Fruit fly (Drosophila melanogaster) whole organism, prepupa: ENCODE measurements around the gene Pbgs.

Experiments
- CG10631 ChIP-seq: fragments of 200-800 bp; sonication (Bioruptor generic); optimal IDR thresholded peaks from 2 replicates; lab custom pipeline; 2016; ENCODE audit warnings: missing biosample characterization, missing genetic modification characterization
- CG10669 ChIP-seq: fragments of 200-800 bp; sonication (Bioruptor generic); optimal IDR thresholded peaks from 3 replicates; lab custom pipeline; 2018; ENCODE audit warnings: missing biosample characterization, mild to moderate bottlenecking, missing genetic modification characterization, moderate library complexity
- CG11294 ChIP-seq: fragments of 200-800 bp; sonication (Bioruptor generic); IDR thresholded peaks from 2 replicates; pipeline ENCODE4 v1.3.6; 2022; ENCODE audit warnings: missing biosample characterization, missing genetic modification characterization
- CG11762 ChIP-seq: fragments of 200-800 bp; sonication (Bioruptor generic); optimal IDR thresholded peaks from 3 replicates; lab custom pipeline; 2016; ENCODE audit warnings: missing biosample characterization, missing genetic modification characterization; ENCODE audit not compliant: insufficient read depth
- CG15336 ChIP-seq: fragments of 200-800 bp; sonication (Bioruptor generic); IDR thresholded peaks from 2 replicates; pipeline ENCODE4 v1.3.6; 2022; ENCODE audit warnings: missing biosample characterization, missing genetic modification characterization
- CG16779 ChIP-seq: fragments of 200-800 bp; sonication (Bioruptor generic); optimal IDR thresholded peaks from 3 replicates; lab custom pipeline; 2017; ENCODE audit warnings: missing biosample characterization, mild to moderate bottlenecking, missing genetic modification characterization
- CG3032 ChIP-seq: fragments of 200-800 bp; optimal IDR thresholded peaks from 2 replicates; lab custom pipeline; 2019; ENCODE audit warnings: missing biosample characterization, mild to moderate bottlenecking, missing genetic modification characterization, moderate library complexity
- CG31627 ChIP-seq: fragments of 200-800 bp; sonication (Bioruptor generic); optimal IDR thresholded peaks from 3 replicates; lab custom pipeline; 2016; ENCODE audit warnings: missing biosample characterization, missing genetic modification characterization
- CG32006 ChIP-seq: fragments of 200-800 bp; sonication (Bioruptor generic); optimal IDR thresholded peaks from 3 replicates; lab custom pipeline; 2017; ENCODE audit warnings: missing biosample characterization, mild to moderate bottlenecking, missing genetic modification characterization
- CG34406 ChIP-seq: fragments of 200-800 bp; sonication (Bioruptor generic); optimal IDR thresholded peaks from 3 replicates; lab custom pipeline; 2016; ENCODE audit warnings: missing biosample characterization, missing genetic modification characterization
- CG3919 ChIP-seq: fragments of 200-800 bp; sonication (Bioruptor generic); optimal IDR thresholded peaks from 3 replicates; lab custom pipeline; 2016; ENCODE audit warnings: missing biosample characterization, missing genetic modification characterization
- CG4318 ChIP-seq: fragments of 200-800 bp; sonication (Bioruptor generic); optimal IDR thresholded peaks from 3 replicates; lab custom pipeline; 2017; ENCODE audit warnings: missing biosample characterization, mild to moderate bottlenecking, missing genetic modification characterization
- CG6163 ChIP-seq: fragments of 200-800 bp; sonication (Bioruptor generic); IDR thresholded peaks from 3 replicates; pipeline ENCODE4 v1.3.6; 2022; ENCODE audit warnings: missing biosample characterization, missing genetic modification characterization
- CG6276 ChIP-seq: fragments of 200-800 bp; sonication (Bioruptor generic); optimal IDR thresholded peaks from 2 replicates; lab custom pipeline; 2017; ENCODE audit warnings: missing biosample characterization, mild to moderate bottlenecking, missing genetic modification characterization
- CG6808 ChIP-seq: fragments of 200-800 bp; sonication (Bioruptor generic); optimal IDR thresholded peaks from 3 replicates; lab custom pipeline; 2017; ENCODE audit warnings: missing biosample characterization, missing genetic modification characterization, mild to moderate bottlenecking, moderate library complexity, missing genetic modification reagents
- CG6854 ChIP-seq: fragments of 200-800 bp; sonication (Bioruptor generic); optimal IDR thresholded peaks from 2 replicates; lab custom pipeline; 2017; ENCODE audit warnings: missing biosample characterization, mild to moderate bottlenecking, missing genetic modification characterization
- CG7368 ChIP-seq: fragments of 200-800 bp; sonication (Bioruptor generic); optimal IDR thresholded peaks from 3 replicates; lab custom pipeline; 2016; ENCODE audit warnings: missing biosample characterization, missing genetic modification characterization
- CG8119 ChIP-seq: fragments of 200-800 bp; sonication (Bioruptor generic); IDR thresholded peaks from 3 replicates; pipeline ENCODE4 v1.3.6; 2022; ENCODE audit warnings: missing biosample characterization, missing genetic modification characterization
- CG8319 ChIP-seq: fragments of 200-800 bp; sonication (Bioruptor generic); optimal IDR thresholded peaks from 3 replicates; lab custom pipeline; 2016; ENCODE audit warnings: missing biosample characterization, missing genetic modification characterization
- CG8632 ChIP-seq: fragments of 200-800 bp; sonication (Bioruptor generic); optimal IDR thresholded peaks from 3 replicates; lab custom pipeline; 2016; ENCODE audit warnings: missing biosample characterization, missing genetic modification characterization
- CG9139 ChIP-seq: fragments of 200-800 bp; sonication (Bioruptor generic); optimal IDR thresholded peaks from 3 replicates; lab custom pipeline; 2017; ENCODE audit warnings: missing biosample characterization, mild to moderate bottlenecking, missing genetic modification characterization
- Eip75B ChIP-seq: fragments of 200-800 bp; sonication (Bioruptor generic); optimal IDR thresholded peaks from 3 replicates; lab custom pipeline; 2016; ENCODE audit warnings: missing biosample characterization, missing genetic modification characterization
- Eip78C ChIP-seq: fragments of 200-800 bp; sonication (Bioruptor generic); peaks from one replicate; lab custom pipeline; 2016; ENCODE audit warnings: missing biosample characterization, missing genetic modification characterization
- Eip93F ChIP-seq: fragments of 200-800 bp; sonication (Bioruptor generic); optimal IDR thresholded peaks from 2 replicates; lab custom pipeline; 2016; ENCODE audit warnings: missing biosample characterization, mild to moderate bottlenecking, missing genetic modification characterization
- Ets21C ChIP-seq: fragments of 200-800 bp; sonication (Bioruptor generic); optimal IDR thresholded peaks from 3 replicates; lab custom pipeline; 2016; ENCODE audit warnings: missing biosample characterization, missing genetic modification characterization
- Ets96B ChIP-seq: fragments of 200-800 bp; optimal IDR thresholded peaks from 2 replicates; lab custom pipeline; 2019; ENCODE audit warnings: missing biosample characterization, mild to moderate bottlenecking, missing genetic modification characterization, moderate library complexity
- Gug ChIP-seq: fragments of 200-800 bp; sonication (Bioruptor generic); IDR thresholded peaks from 2 replicates; pipeline ENCODE4 v1.3.6; 2022; ENCODE audit warnings: missing biosample characterization, missing genetic modification characterization
- Hr4 ChIP-seq: fragments of 200-800 bp; sonication (Bioruptor generic); optimal IDR thresholded peaks from 3 replicates; lab custom pipeline; 2016; ENCODE audit warnings: missing biosample characterization, missing genetic modification characterization
- Lpt ChIP-seq: fragments of 200-800 bp; sonication (Bioruptor generic); optimal IDR thresholded peaks from 3 replicates; lab custom pipeline; 2016; ENCODE audit warnings: missing biosample characterization, missing genetic modification characterization
- Met ChIP-seq: fragments of 200-800 bp; sonication (Bioruptor generic); optimal IDR thresholded peaks from 3 replicates; lab custom pipeline; 2016; ENCODE audit warnings: missing biosample characterization, missing genetic modification characterization
- OdsH ChIP-seq: fragments of 200-800 bp; sonication (Bioruptor generic); optimal IDR thresholded peaks from 3 replicates; lab custom pipeline; 2016; ENCODE audit warnings: missing biosample characterization, missing genetic modification characterization
- Smox ChIP-seq: fragments of 200-800 bp; sonication (Bioruptor generic); optimal IDR thresholded peaks from 3 replicates; lab custom pipeline; 2016; ENCODE audit warnings: missing biosample characterization, missing genetic modification characterization
- Sox102F ChIP-seq: fragments of 200-800 bp; sonication (Bioruptor generic); optimal IDR thresholded peaks from 2 replicates; lab custom pipeline; 2016; ENCODE audit warnings: missing biosample characterization, mild to moderate bottlenecking, missing genetic modification characterization
- Sox15 ChIP-seq: fragments of 200-800 bp; sonication (Bioruptor generic); optimal IDR thresholded peaks from 3 replicates; lab custom pipeline; 2016; ENCODE audit warnings: missing biosample characterization, missing genetic modification characterization
- achi ChIP-seq: fragments of 200-800 bp; sonication (Bioruptor generic); optimal IDR thresholded peaks from 3 replicates; lab custom pipeline; 2016; ENCODE audit warnings: missing biosample characterization, missing genetic modification characterization
- acj6 ChIP-seq: fragments of 200-800 bp; sonication (Bioruptor generic); optimal IDR thresholded peaks from 3 replicates; lab custom pipeline; 2016; ENCODE audit warnings: missing biosample characterization, missing genetic modification characterization
- dac ChIP-seq: fragments of 200-800 bp; sonication (Bioruptor generic); optimal IDR thresholded peaks from 2 replicates; lab custom pipeline; 2017; ENCODE audit warnings: missing biosample characterization, mild to moderate bottlenecking, missing genetic modification characterization
- eg ChIP-seq: fragments of 200-800 bp; sonication (Bioruptor generic); IDR thresholded peaks from 3 replicates; pipeline ENCODE4 v1.3.6; 2022; ENCODE audit warnings: missing biosample characterization, missing genetic modification characterization
- esn ChIP-seq: fragments of 200-800 bp; sonication (Bioruptor generic); optimal IDR thresholded peaks from 2 replicates; lab custom pipeline; 2016; ENCODE audit warnings: missing biosample characterization, mild to moderate bottlenecking, missing genetic modification characterization, moderate library complexity
- fd59A ChIP-seq: fragments of 200-800 bp; sonication (Bioruptor generic); optimal IDR thresholded peaks from 2 replicates; lab custom pipeline; 2017; ENCODE audit warnings: missing biosample characterization, mild to moderate bottlenecking, missing genetic modification characterization, missing genetic modification reagents
- fd85E ChIP-seq: fragments of 200-800 bp; sonication (Bioruptor generic); optimal IDR thresholded peaks from 3 replicates; lab custom pipeline; 2016; ENCODE audit warnings: missing biosample characterization, missing genetic modification characterization
- fkh ChIP-seq: fragments of 200-800 bp; sonication (Bioruptor generic); optimal IDR thresholded peaks from 3 replicates; lab custom pipeline; 2017; ENCODE audit warnings: missing biosample characterization, mild to moderate bottlenecking, missing genetic modification characterization, moderate library complexity
- spab ChIP-seq: fragments of 200-800 bp; sonication (Bioruptor generic); optimal IDR thresholded peaks from 2 replicates; lab custom pipeline; 2017; ENCODE audit warnings: missing biosample characterization, mild to moderate bottlenecking, missing genetic modification characterization, missing genetic modification reagents
- svp ChIP-seq: fragments of 200-800 bp; sonication (Bioruptor generic); peaks from one replicate; lab custom pipeline; 2016; ENCODE audit warnings: missing biosample characterization, missing genetic modification characterization
- vri ChIP-seq: fragments of 200-800 bp; sonication (Bioruptor generic); optimal IDR thresholded peaks from 3 replicates; lab custom pipeline; 2016; ENCODE audit warnings: missing biosample characterization, mild to moderate bottlenecking, missing genetic modification characterization

Pbgs gene

dm6 chr3L:12277054-12277879 lies 6.1 kb upstream of the Pbgs start, which contains the start of the genes Sms and INPP5E (continued):
- peak; percentile 37; the same call in 1 of the 3 replicates for TF ChIP-seq CG6163 (GFP tag; lab: Robert Waterston, UW)
- TF ChIP-seq Sox15 (GFP tag; lab: Kevin White, UChicago): peak; percentile 29
- no peak for TF ChIP-seq Ets96B (tag; lab: Kevin White, UChicago)
- TF ChIP-seq Lpt (GFP tag; lab: Kevin White, UChicago): no peak
- no peak for TF ChIP-seq Eip93F (GFP tag; lab: Kevin White, UChicago)
- TF ChIP-seq esn: peak; percentile 52
- no peak for TF ChIP-seq CG15336 (GFP tag; lab: Robert Waterston, UW)
- TF ChIP-seq Sox102F (GFP tag; lab: Kevin White, UChicago): no peak
- TF ChIP-seq CG7368: no peak
- no peak for TF ChIP-seq fd85E
- peak; percentile 55 for TF ChIP-seq acj6
- no peak for TF ChIP-seq CG4318 (GFP tag; lab: Kevin White, UChicago)
- no peak for TF ChIP-seq CG16779 (tag; lab: Kevin White, UChicago)
- TF ChIP-seq CG6276 (GFP tag; lab: Kevin White, UChicago): no peak
- TF ChIP-seq CG34406 (GFP tag; lab: Kevin White, UChicago): peak; percentile 56
- TF ChIP-seq fd59A (GFP tag; lab: Kevin White, UChicago): no peak
- TF ChIP-seq OdsH (GFP tag; lab: Kevin White, UChicago): peak; percentile 52
- TF ChIP-seq fkh (GFP tag; lab: Kevin White, UChicago): no peak
- no peak for TF ChIP-seq Ets21C
- TF ChIP-seq achi (GFP tag; lab: Kevin White, UChicago): peak; percentile 54
- peak; percentile 35 for TF ChIP-seq CG8632 (GFP tag; lab: Kevin White, UChicago)
- peak; percentile 46 for TF ChIP-seq CG32006
- no peak for TF ChIP-seq CG6808 (GFP tag; lab: Kevin White, UChicago)
- TF ChIP-seq CG11762 (GFP tag; lab: Kevin White, UChicago): no peak
- peak; percentile 47 for TF ChIP-seq Hr4 (GFP tag; lab: Kevin White, UChicago)
- no peak for TF ChIP-seq vri
- TF ChIP-seq CG9139: no peak
- TF ChIP-seq dac (GFP tag; lab: Kevin White, UChicago): peak; percentile 10
- peak; percentile 25 for TF ChIP-seq Met

DNA sequence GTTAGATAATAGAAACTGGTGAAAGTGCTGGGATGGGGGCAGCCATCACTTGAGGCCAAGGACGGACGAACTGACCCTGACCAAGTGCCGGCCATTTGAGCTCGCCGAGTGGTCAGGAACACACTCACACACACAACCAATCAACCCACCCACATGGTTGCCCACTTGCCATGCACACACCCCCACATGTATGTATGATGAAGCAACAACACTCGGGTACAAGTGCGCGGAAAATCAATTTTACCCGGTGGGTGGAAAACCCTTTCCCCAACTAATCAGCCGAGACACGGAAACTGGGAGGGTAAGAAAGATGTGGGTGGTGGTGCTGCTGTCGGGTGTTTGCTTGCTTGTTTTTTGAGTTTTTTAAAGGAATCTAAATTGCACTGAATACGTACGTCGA lies 5.3 kb upstream of the Pbgs start:
- TF ChIP-seq CG8119 (GFP tag; lab: Robert Waterston, UW) (no peak), Met (no peak), CG6854 (no peak)

- TF ChIP-seq OdsH (GFP tag; lab: Kevin White, UChicago): peak; percentile 49
- peak; percentile 56 for TF ChIP-seq CG34406 (GFP tag; lab: Kevin White, UChicago)
- peak; percentile 23 for TF ChIP-seq CG3032 (tag; lab: Kevin White, UChicago)
- TF ChIP-seq achi (GFP tag; lab: Kevin White, UChicago): peak; percentile 50
- no peak for TF ChIP-seq Sox102F (GFP tag; lab: Kevin White, UChicago)
- TF ChIP-seq esn: peak; percentile 43
- peak; percentile 6 for TF ChIP-seq CG7368
- no peak for TF ChIP-seq CG6163 (GFP tag; lab: Robert Waterston, UW)
- TF ChIP-seq spab (GFP tag; lab: Kevin White, UChicago): no peak
- no peak for TF ChIP-seq CG31627 (GFP tag; lab: Kevin White, UChicago)
- TF ChIP-seq Eip75B (GFP tag; lab: Kevin White, UChicago): peak; percentile 9
- peak; percentile 48 for TF ChIP-seq acj6
- TF ChIP-seq svp (GFP tag; lab: Kevin White, UChicago): peak; percentile 27
- TF ChIP-seq Gug: no peak
- peak; percentile 91 for TF ChIP-seq Eip78C (GFP tag; lab: Kevin White, UChicago)
- TF ChIP-seq dac (GFP tag; lab: Kevin White, UChicago): no peak
- no peak for TF ChIP-seq CG8319 (GFP tag; lab: Kevin White, UChicago)
- no peak for TF ChIP-seq Sox15 (GFP tag; lab: Kevin White, UChicago)
- peak; percentile 43 for TF ChIP-seq Smox (GFP tag; lab: Kevin White, UChicago)
- TF ChIP-seq eg: no peak; the same call in 2 of the 3 replicates
- peak; percentile 10 for TF ChIP-seq CG10669
- TF ChIP-seq CG10631: peak; percentile 30
- TF ChIP-seq CG8632 (GFP tag; lab: Kevin White, UChicago): peak; percentile 60
- no peak for TF ChIP-seq CG9139
- TF ChIP-seq CG32006: peak; percentile 60
- TF ChIP-seq Ets21C: no peak
- peak; percentile 14 for TF ChIP-seq vri
- TF ChIP-seq CG3919 (GFP tag; lab: Kevin White, UChicago): peak; percentile 30
- TF ChIP-seq CG11294 (GFP tag; lab: Robert Waterston, UW): no peak
Observed at dm6 chr3L:12275572-12276042, 4.5 kb upstream of the Pbgs start.
